Worm (Caenorhabditis elegans): ENCODE data around the gene C25H3.14.

DNA sequence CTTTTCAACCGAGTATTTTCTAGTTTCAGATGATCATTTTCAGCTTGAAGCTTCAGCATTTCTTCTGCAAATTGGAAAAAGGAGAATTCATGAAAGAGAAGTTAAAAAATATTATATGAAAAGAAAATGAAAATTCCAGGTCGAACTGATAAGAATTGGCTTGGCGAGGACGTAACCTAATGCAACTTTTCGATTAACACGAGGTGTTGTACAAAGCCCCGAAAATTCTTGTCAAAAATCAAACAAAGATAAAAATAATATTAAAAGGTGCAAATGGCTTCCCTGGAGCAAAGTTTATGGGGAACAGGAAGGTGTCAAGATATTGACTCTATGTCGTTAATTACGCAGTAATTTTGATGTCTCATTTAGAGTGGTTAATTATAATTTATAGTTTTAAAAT, 49.4 kb downstream of the C25H3.14 start:
- no peak for TF ChIP-seq tab-1 (GFP tag; IDR thresholded peaks at IDR 0.05)
- no peak for TF ChIP-seq T22C8.4 (GFP tag; IDR thresholded peaks at IDR 0.05)
- no peak for TF ChIP-seq cog-1 (tag; optimal IDR thresholded peaks at IDR 0.05)
- no peak for TF ChIP-seq ref-1 (GFP tag; conservative IDR thresholded peaks at IDR 0.05)
- TF ChIP-seq med-1 (GFP tag; optimal IDR thresholded peaks at IDR 0.05; ENCODE audit: insufficient read depth): no peak
- no peak for TF ChIP-seq ztf-23 (GFP tag; IDR thresholded peaks at IDR 0.05)
- TF ChIP-seq flt-1 (GFP tag; IDR thresholded peaks at IDR 0.05): no peak
